Worm (Caenorhabditis elegans) whole organism, young adult: Measurements from ENCODE around the gene T28A11.2.

Experiments used
- F49E8.2 ChIP-seq: sonication (generic microtip); optimal IDR thresholded peaks from 3 replicates; lab custom pipeline; 2017; ENCODE audit warnings: missing genetic modification characterization, mild to moderate bottlenecking, missing compliant biosample characterization, antibody characterized with exemption, moderate library complexity; ENCODE audit not compliant: insufficient read depth
- F57A8.1 ChIP-seq: fragments of 200-800 bp; sonication (Bioruptor generic); optimal IDR thresholded peaks from 2 replicates; lab custom pipeline; 2018; ENCODE audit warnings: mild to moderate bottlenecking, missing genetic modification characterization, moderate library complexity, missing compliant biosample characterization

- TF ChIP-seq F49E8.2 (tag; lab: Kevin White, UChicago) (no peak), F57A8.1 (GFP tag; lab: Kevin White, UChicago) (no peak)
Observed at ce11 chrV:3284629-3285028, 4.5 kb downstream of the T28A11.2 start, which contains the start of gene F35F10.5.
